Worm (Caenorhabditis elegans): ENCODE data around the gene ZK1307.4.

The ZK1307.4 gene

ce11 chrII:9617039-9617901, 34.3 kb downstream of the ZK1307.4 start, which contains the start of gene hal-3:
hal-3 (minus strand) TSS chrII:9617125.
- TF ChIP-seq scrt-1 (GFP tag; IDR thresholded peaks at IDR 0.05) (no peak), hmg-4 (GFP tag; optimal IDR thresholded peaks at IDR 0.05) (no peak), aly-1 (tag; optimal IDR thresholded peaks at IDR 0.05) (no peak), flt-1 (GFP tag; IDR thresholded peaks at IDR 0.05) (no peak), B0310.2 (tag; optimal IDR thresholded peaks at IDR 0.05) (no peak), tbx-37 (GFP tag; conservative IDR thresholded peaks at IDR 0.05) (no peak), pes-1 (GFP tag; IDR thresholded peaks at IDR 0.05) (no peak), sea-1 (GFP tag; conservative IDR thresholded peaks at IDR 0.05) (no peak), ceh-13 (GFP tag; optimal IDR thresholded peaks at IDR 0.05) (no peak), ceh-36 (tag; optimal IDR thresholded peaks at IDR 0.05) (no peak), hnd-1 (tag; optimal IDR thresholded peaks at IDR 0.05) (no peak), hmbx-1 (tag; optimal IDR thresholded peaks at IDR 0.05) (no peak)

- TF ChIP-seq tbx-11 (GFP tag; IDR thresholded peaks at IDR 0.05) (no peak), ets-7 (tag; optimal IDR thresholded peaks at IDR 0.05) (no peak), flt-1 (GFP tag; IDR thresholded peaks at IDR 0.05) (no peak), B0310.2 (tag; optimal IDR thresholded peaks at IDR 0.05) (no peak), ama-1 (optimal IDR thresholded peaks at IDR 0.05) (no peak), ceh-13 (GFP tag; optimal IDR thresholded peaks at IDR 0.05) (no peak), hmbx-1 (tag; optimal IDR thresholded peaks at IDR 0.05) (no peak), scrt-1 (GFP tag; IDR thresholded peaks at IDR 0.05) (no peak), pes-1 (GFP tag; IDR thresholded peaks at IDR 0.05) (no peak), sea-1 (GFP tag; conservative IDR thresholded peaks at IDR 0.05) (no peak), tra-4 (tag; optimal IDR thresholded peaks at IDR 0.05) (no peak), aly-1 (tag; optimal IDR thresholded peaks at IDR 0.05) (no peak), tbx-37 (GFP tag; conservative IDR thresholded peaks at IDR 0.05) (no peak), ceh-36 (tag; optimal IDR thresholded peaks at IDR 0.05) (no peak), hmg-4 (GFP tag; optimal IDR thresholded peaks at IDR 0.05) (no peak)
Observed at ce11 chrII:9614728-9615127, 36.9 kb downstream of the ZK1307.4 start, which contains the start of gene hlh-6. hlh-6 (minus strand) TSS chrII:9614828.

ce11 chrII:9611347-9611923, 40.2 kb downstream of the ZK1307.4 start, which contains the start of the genes T15H9.5 and T15H9.4:
T15H9.5 (minus strand) TSS chrII:9611447.
T15H9.4 (plus strand) TSS chrII:9611873.
- TF ChIP-seq ceh-13 (GFP tag; optimal IDR thresholded peaks at IDR 0.05), result no peak
- TF ChIP-seq ceh-36 (tag; optimal IDR thresholded peaks at IDR 0.05), result no peak
- TF ChIP-seq aly-1 (tag; optimal IDR thresholded peaks at IDR 0.05), result no peak
- TF ChIP-seq tra-4 (tag; optimal IDR thresholded peaks at IDR 0.05), result no peak
- no peak for TF ChIP-seq scrt-1 (GFP tag; IDR thresholded peaks at IDR 0.05)
- no peak for TF ChIP-seq flt-1 (GFP tag; IDR thresholded peaks at IDR 0.05)
- no peak for TF ChIP-seq sea-1 (GFP tag; conservative IDR thresholded peaks at IDR 0.05)
- no peak for TF ChIP-seq B0310.2 (tag; optimal IDR thresholded peaks at IDR 0.05)
- TF ChIP-seq F13C5.2 (tag; optimal IDR thresholded peaks at IDR 0.05), result no peak
- TF ChIP-seq ets-7 (tag; optimal IDR thresholded peaks at IDR 0.05), result no peak
- no peak for TF ChIP-seq hnd-1 (tag; optimal IDR thresholded peaks at IDR 0.05)
- TF ChIP-seq ama-1 (optimal IDR thresholded peaks at IDR 0.05), result no peak
- TF ChIP-seq hmbx-1 (tag; optimal IDR thresholded peaks at IDR 0.05), result no peak
- TF ChIP-seq tbx-37 (GFP tag; conservative IDR thresholded peaks at IDR 0.05), result no peak
- no peak for TF ChIP-seq hmg-4 (GFP tag; optimal IDR thresholded peaks at IDR 0.05)

- TF ChIP-seq pes-1 (GFP tag; IDR thresholded peaks at IDR 0.05) (no peak), ama-1 (optimal IDR thresholded peaks at IDR 0.05) (no peak), sea-1 (GFP tag; conservative IDR thresholded peaks at IDR 0.05) (no peak), hmbx-1 (tag; optimal IDR thresholded peaks at IDR 0.05) (no peak), scrt-1 (GFP tag; IDR thresholded peaks at IDR 0.05) (no peak), F13C5.2 (tag; optimal IDR thresholded peaks at IDR 0.05) (no peak), B0310.2 (tag; optimal IDR thresholded peaks at IDR 0.05) (no peak)
Observed at ce11 chrII:9609296-9609695, 42.3 kb downstream of the ZK1307.4 start, which contains the start of gene pap-2. pap-2 (minus strand) TSS chrII:9609396.

- TF ChIP-seq tra-4 (tag; optimal IDR thresholded peaks at IDR 0.05), result no peak
- no peak for TF ChIP-seq pes-1 (GFP tag; IDR thresholded peaks at IDR 0.05)
- TF ChIP-seq flt-1 (GFP tag; IDR thresholded peaks at IDR 0.05), result no peak
- no peak for TF ChIP-seq F13C5.2 (tag; optimal IDR thresholded peaks at IDR 0.05)
- TF ChIP-seq sea-1 (GFP tag; conservative IDR thresholded peaks at IDR 0.05), result no peak
- TF ChIP-seq hmg-4 (GFP tag; optimal IDR thresholded peaks at IDR 0.05), result no peak
Observed at ce11 chrII:9607137-9607536, 44.5 kb downstream of the ZK1307.4 start.

- TF ChIP-seq hnd-1 (tag; optimal IDR thresholded peaks at IDR 0.05), result no peak
- TF ChIP-seq tra-4 (tag; optimal IDR thresholded peaks at IDR 0.05), result no peak
- TF ChIP-seq B0310.2 (tag; optimal IDR thresholded peaks at IDR 0.05), result no peak
- TF ChIP-seq hmbx-1 (tag; optimal IDR thresholded peaks at IDR 0.05), result no peak
- no peak for TF ChIP-seq ceh-36 (tag; optimal IDR thresholded peaks at IDR 0.05)
- TF ChIP-seq sea-1 (GFP tag; conservative IDR thresholded peaks at IDR 0.05), result no peak
Observed at ce11 chrII:9606485-9607036, 45.0 kb downstream of the ZK1307.4 start.

- TF ChIP-seq hnd-1 (tag; optimal IDR thresholded peaks at IDR 0.05), result no peak
- no peak for TF ChIP-seq aly-1 (tag; optimal IDR thresholded peaks at IDR 0.05)
- TF ChIP-seq tbx-11 (GFP tag; IDR thresholded peaks at IDR 0.05), result no peak
- no peak for TF ChIP-seq B0310.2 (tag; optimal IDR thresholded peaks at IDR 0.05)
- TF ChIP-seq tbx-37 (GFP tag; conservative IDR thresholded peaks at IDR 0.05), result no peak
- no peak for TF ChIP-seq tra-4 (tag; optimal IDR thresholded peaks at IDR 0.05)
- TF ChIP-seq ceh-13 (GFP tag; optimal IDR thresholded peaks at IDR 0.05), result no peak
- TF ChIP-seq pes-1 (GFP tag; IDR thresholded peaks at IDR 0.05), result no peak
- TF ChIP-seq flt-1 (GFP tag; IDR thresholded peaks at IDR 0.05), result no peak
- no peak for TF ChIP-seq ama-1 (optimal IDR thresholded peaks at IDR 0.05)
- no peak for TF ChIP-seq ceh-36 (tag; optimal IDR thresholded peaks at IDR 0.05)
Observed at ce11 chrII:9605954-9606353, 45.6 kb downstream of the ZK1307.4 start.
